Worm (Caenorhabditis elegans): Measurements from ENCODE around the gene pqn-62.

Gene pqn-62

ce11 chrX:5154278-5154677, 41.6 kb upstream of the pqn-62 start, which contains the start of gene C31H2.3:
Gene C31H2.3, minus strand, starts transcription at chrX:5154378.
- TF ChIP-seq Y55F3AM.14 (GFP tag; optimal IDR thresholded peaks at IDR 0.05) (no peak), sma-3 (GFP tag; optimal IDR thresholded peaks at IDR 0.05) (no peak), C34F6.9 (tag; optimal IDR thresholded peaks at IDR 0.05) (no peak), nhr-21 (tag; optimal IDR thresholded peaks at IDR 0.05) (no peak), unc-62 (GFP tag; optimal IDR thresholded peaks at IDR 0.05) (no peak), nhr-6 (tag; optimal IDR thresholded peaks at IDR 0.05) (no peak), nhr-10 (tag; optimal IDR thresholded peaks at IDR 0.05) (no peak), gmeb-1 (tag; optimal IDR thresholded peaks at IDR 0.05) (no peak), fos-1 (tag; optimal IDR thresholded peaks at IDR 0.05) (no peak)

- TF ChIP-seq dmd-4 (tag; optimal IDR thresholded peaks at IDR 0.05) (no peak), ztf-11 (tag; optimal IDR thresholded peaks at IDR 0.05) (no peak), elt-1 (tag; optimal IDR thresholded peaks at IDR 0.05) (no peak), fos-1 (tag; optimal IDR thresholded peaks at IDR 0.05) (peak; percentile 29), crh-2 (tag; optimal IDR thresholded peaks at IDR 0.05) (no peak)
Measured at ce11 chrX:5159645-5160044, 36.3 kb upstream of the pqn-62 start, which contains the start of gene C31H2.4. Gene C31H2.4, minus strand, starts transcription at chrX:5159663.

ce11 chrX:5162755-5163154, 33.2 kb upstream of the pqn-62 start, which contains the start of gene EGAP5.1:
Gene EGAP5.1, plus strand, starts transcription at chrX:5163055.
- TF ChIP-seq nhr-25 (tag; optimal IDR thresholded peaks at IDR 0.05) (no peak), mdl-1 (tag; optimal IDR thresholded peaks at IDR 0.05) (no peak), unc-62 (GFP tag; optimal IDR thresholded peaks at IDR 0.05) (no peak), peb-1 (tag; optimal IDR thresholded peaks at IDR 0.05) (no peak), unc-39 (tag; optimal IDR thresholded peaks at IDR 0.05) (no peak), dmd-4 (tag; optimal IDR thresholded peaks at IDR 0.05) (no peak), lin-13 (GFP tag; optimal IDR thresholded peaks at IDR 0.05) (no peak), fos-1 (tag; optimal IDR thresholded peaks at IDR 0.05) (no peak), snpc-4 (tag; optimal IDR thresholded peaks at IDR 0.05) (no peak), nhr-129 (tag; optimal IDR thresholded peaks at IDR 0.05) (no peak), sma-3 (GFP tag; optimal IDR thresholded peaks at IDR 0.05) (no peak), ama-1 (optimal IDR thresholded peaks at IDR 0.05) (no peak), nhr-21 (tag; optimal IDR thresholded peaks at IDR 0.05) (no peak), alr-1 (tag; optimal IDR thresholded peaks at IDR 0.05) (no peak), sma-9 (GFP tag; optimal IDR thresholded peaks at IDR 0.05) (no peak), sma-9 (tag; optimal IDR thresholded peaks at IDR 0.05) (no peak), crh-2 (tag; optimal IDR thresholded peaks at IDR 0.05) (no peak), ZK546.5 (tag; optimal IDR thresholded peaks at IDR 0.05) (no peak), mbf-1 (tag; optimal IDR thresholded peaks at IDR 0.05) (no peak), R02D3.7 (tag; optimal IDR thresholded peaks at IDR 0.05) (no peak), Y55F3AM.14 (GFP tag; optimal IDR thresholded peaks at IDR 0.05) (no peak)

ce11 chrX:5164054-5164453, 31.9 kb upstream of the pqn-62 start:
- TF ChIP-seq lsy-2 (tag; optimal IDR thresholded peaks at IDR 0.05) (peak in 1 of 2 experiments; percentile 7), unc-55 (GFP tag; optimal IDR thresholded peaks at IDR 0.05) (no peak), nhr-237 (tag; optimal IDR thresholded peaks at IDR 0.05) (no peak), aly-2 (tag; optimal IDR thresholded peaks at IDR 0.05) (no peak), nhr-21 (tag; optimal IDR thresholded peaks at IDR 0.05) (peak; percentile 20)

ce11 chrX:5165037-5165436, 30.9 kb upstream of the pqn-62 start, which contains the start of gene mans-3:
Gene mans-3, plus strand, starts transcription at chrX:5165395.
- TF ChIP-seq nhr-12 (tag; optimal IDR thresholded peaks at IDR 0.05) (no peak), ztf-11 (tag; optimal IDR thresholded peaks at IDR 0.05) (no peak), nhr-77 (tag; optimal IDR thresholded peaks at IDR 0.05) (peak; percentile 48), nhr-10 (tag; optimal IDR thresholded peaks at IDR 0.05) (no peak), mdl-1 (tag; optimal IDR thresholded peaks at IDR 0.05) (peak; percentile 82 to 98), nhr-25 (tag; optimal IDR thresholded peaks at IDR 0.05) (peak; percentile 90), elt-3 (tag; optimal IDR thresholded peaks at IDR 0.05) (no peak), Y55F3AM.14 (GFP tag; optimal IDR thresholded peaks at IDR 0.05) (peak; percentile 43), lin-13 (GFP tag; optimal IDR thresholded peaks at IDR 0.05) (peak; percentile 87), crh-2 (tag; optimal IDR thresholded peaks at IDR 0.05) (peak; percentile 98), blmp-1 (tag; optimal IDR thresholded peaks at IDR 0.05; ENCODE audit: insufficient read depth) (peak; percentile 43), nhr-129 (tag; optimal IDR thresholded peaks at IDR 0.05) (peak; percentile 93), nhr-237 (tag; optimal IDR thresholded peaks at IDR 0.05) (no peak), lsy-2 (tag; optimal IDR thresholded peaks at IDR 0.05) (peak; percentile 77 to 93), peb-1 (tag; optimal IDR thresholded peaks at IDR 0.05) (no peak), nhr-23 (tag; optimal IDR thresholded peaks at IDR 0.05) (no peak), ztf-4 (tag; optimal IDR thresholded peaks at IDR 0.05) (peak; percentile 67), lin-39 (tag; optimal IDR thresholded peaks at IDR 0.05) (peak; percentile 23), skn-1 (tag; optimal IDR thresholded peaks at IDR 0.05) (peak; percentile 67), alr-1 (tag; optimal IDR thresholded peaks at IDR 0.05) (no peak), sma-9 (GFP tag; optimal IDR thresholded peaks at IDR 0.05) (peak; percentile 94), sma-9 (tag; optimal IDR thresholded peaks at IDR 0.05) (no peak), unc-39 (tag; optimal IDR thresholded peaks at IDR 0.05) (no peak), lin-11 (tag; optimal IDR thresholded peaks at IDR 0.05) (peak; percentile 71), elt-1 (tag; optimal IDR thresholded peaks at IDR 0.05) (no peak), fos-1 (tag; optimal IDR thresholded peaks at IDR 0.05) (peak; percentile 88), nhr-11 (tag; optimal IDR thresholded peaks at IDR 0.05) (no peak), mbf-1 (tag; optimal IDR thresholded peaks at IDR 0.05) (no peak), ZK546.5 (tag; optimal IDR thresholded peaks at IDR 0.05) (no peak), C34F6.9 (tag; optimal IDR thresholded peaks at IDR 0.05) (peak; percentile 92), unc-55 (GFP tag; optimal IDR thresholded peaks at IDR 0.05) (peak; percentile 86), ztf-1 (GFP tag; conservative IDR thresholded peaks at IDR 0.05) (no peak), aly-2 (tag; optimal IDR thresholded peaks at IDR 0.05) (no peak), dmd-4 (tag; optimal IDR thresholded peaks at IDR 0.05) (no peak)
